Fruit fly (Drosophila melanogaster): ENCODE data around the gene CG13671.
A peak's percentile ranks its signal among the peaks of the same experiment; 100 is the strongest.

CG13671 gene

dm6 chr3L:8345182-8345581 is 45.3 kb downstream of the CG13671 start:
- TF ChIP-seq Hr96 (GFP tag; optimal IDR thresholded peaks at IDR 0.05) (no peak), CG11617 (GFP tag; optimal IDR thresholded peaks at IDR 0.05) (no peak), pad (GFP tag; optimal IDR thresholded peaks at IDR 0.05) (no peak), CG1620 (GFP tag; optimal IDR thresholded peaks at IDR 0.05) (no peak), CG14711 (tag; optimal IDR thresholded peaks at IDR 0.05) (no peak), cnc (optimal IDR thresholded peaks at IDR 0.05) (no peak), bab1 (GFP tag; optimal IDR thresholded peaks at IDR 0.05) (no peak), ovo (GFP tag; optimal IDR thresholded peaks at IDR 0.05) (no peak), kay (GFP tag; ENCODE audit: borderline replicate concordance) (no peak)

DNA sequence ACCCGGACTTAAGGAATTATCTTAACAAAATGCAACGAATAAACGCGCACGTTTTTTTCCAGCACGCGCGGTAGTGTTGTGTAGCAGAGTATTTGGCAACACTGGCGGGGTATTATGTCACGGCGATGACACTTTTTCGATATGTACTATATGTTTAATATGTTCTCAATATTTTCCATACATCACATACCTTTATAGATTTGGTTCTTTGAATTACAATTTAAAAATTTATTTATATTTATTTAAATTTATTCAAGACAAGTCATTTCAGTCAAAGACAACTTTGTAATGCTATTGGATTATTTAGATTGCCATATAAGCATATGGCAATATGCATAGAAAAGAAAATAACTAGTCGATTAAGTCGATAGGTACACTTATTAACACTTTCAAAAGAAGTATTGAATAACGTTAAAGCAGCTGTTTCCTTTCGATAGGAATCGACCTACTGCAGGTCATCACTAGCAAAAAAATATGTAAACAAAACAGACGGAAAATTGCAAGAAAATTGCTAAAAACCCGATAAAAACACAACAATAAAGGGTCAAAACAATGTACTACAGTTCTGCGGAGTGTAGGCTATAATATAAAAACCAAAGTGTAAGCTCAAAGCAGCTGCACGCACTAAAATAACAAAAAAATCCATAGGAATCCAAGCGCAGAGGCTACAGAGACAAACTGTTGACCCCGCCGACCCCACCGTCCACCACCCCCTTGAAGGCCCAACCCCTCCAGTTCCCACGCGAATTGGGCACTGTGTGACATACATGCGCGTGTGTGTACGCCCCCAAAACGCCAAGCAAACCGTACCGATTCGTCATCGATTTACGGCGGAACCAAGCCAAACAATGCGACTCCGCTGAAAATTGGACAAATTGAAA is 46.5 kb downstream of the CG13671 start, which contains the start of the genes CG7182 and GAPcenA:
TSS of gene CG7182 (minus strand) at position 283 of the 881 bp plus-strand sequence.
TSS of gene GAPcenA (plus strand) at position 462 of the 881 bp plus-strand sequence.
- TF ChIP-seq CG12768 (GFP tag; optimal IDR thresholded peaks at IDR 0.05) (peak; percentile 76), Hr96 (GFP tag; optimal IDR thresholded peaks at IDR 0.05) (peak; percentile 65), toe (GFP tag; optimal IDR thresholded peaks at IDR 0.05) (peak; percentile 77), ovo (GFP tag; optimal IDR thresholded peaks at IDR 0.05) (peak; percentile 50), pad (GFP tag; optimal IDR thresholded peaks at IDR 0.05) (peak; percentile 81), bab1 (GFP tag; optimal IDR thresholded peaks at IDR 0.05) (peak; percentile 80), cnc (optimal IDR thresholded peaks at IDR 0.05) (no peak), CG5204 (GFP tag; optimal IDR thresholded peaks at IDR 0.05) (no peak), Clk (GFP tag; optimal IDR thresholded peaks at IDR 0.05) (peak; percentile 56), Crg-1 (GFP tag; optimal IDR thresholded peaks at IDR 0.05) (peak; percentile 68), CG1620 (GFP tag; optimal IDR thresholded peaks at IDR 0.05) (peak; percentile 79), CG11617 (GFP tag; optimal IDR thresholded peaks at IDR 0.05) (peak; percentile 88), CG7045 (GFP tag; optimal IDR thresholded peaks at IDR 0.05) (peak; percentile 80), CG14711 (tag; optimal IDR thresholded peaks at IDR 0.05) (peak; percentile 89), Mnt (GFP tag; optimal IDR thresholded peaks at IDR 0.05) (peak; percentile 94), kay (GFP tag; ENCODE audit: borderline replicate concordance) (no peak), CG7101 (tag; optimal IDR thresholded peaks at IDR 0.05) (peak; percentile 89), CG33017 (tag; optimal IDR thresholded peaks at IDR 0.05) (peak; percentile 83), tj (GFP tag; optimal IDR thresholded peaks at IDR 0.05) (peak; percentile 62), cic (GFP tag; optimal IDR thresholded peaks at IDR 0.05) (no peak)

DNA sequence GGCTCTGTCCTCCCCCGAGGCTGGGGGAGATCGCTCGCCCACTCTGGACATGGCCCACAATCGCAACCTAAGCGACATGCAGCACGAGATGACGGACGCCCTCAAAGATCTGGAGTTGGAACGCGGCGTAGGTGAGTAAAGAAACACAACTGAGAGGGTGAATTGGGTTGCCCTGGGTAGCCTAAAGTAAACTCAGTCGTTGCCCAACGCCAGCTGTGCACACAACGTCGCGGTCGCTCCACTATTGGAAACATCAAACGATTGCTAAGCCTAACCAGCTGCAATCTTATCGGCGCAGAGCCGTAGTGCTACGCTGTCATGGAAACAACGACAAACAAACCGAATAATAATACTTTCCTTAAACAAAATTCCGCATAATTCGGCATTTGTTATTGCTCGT is 47.5 kb downstream of the CG13671 start:
- TF ChIP-seq CG5204 (GFP tag; optimal IDR thresholded peaks at IDR 0.05) (no peak), CG7101 (tag; optimal IDR thresholded peaks at IDR 0.05) (peak; percentile 16)
